Worm (Caenorhabditis elegans) whole organism, L2 larva: ENCODE measurements around the gene math-16.

Experiments
- C34F6.9 ChIP-seq: fragments of 150-350 bp; optimal IDR thresholded peaks from 2 replicates; lab custom pipeline; 2014; ENCODE audit warnings: missing biosample characterization, missing genetic modification characterization
- F13H6.1 ChIP-seq: sonication (generic microtip); optimal IDR thresholded peaks from 2 replicates; lab custom pipeline; 2016; ENCODE audit warnings: missing genetic modification characterization, missing compliant biosample characterization
- R02D3.7 ChIP-seq: fragments of 150-350 bp; optimal IDR thresholded peaks from 2 replicates; lab custom pipeline; 2014; ENCODE audit warnings: missing biosample characterization, missing genetic modification characterization
- Y55F3AM.14 ChIP-seq: fragments of 200-800 bp; sonication (Bioruptor generic); optimal IDR thresholded peaks from 2 replicates; lab custom pipeline; 2018; ENCODE audit warnings: mild to moderate bottlenecking, missing genetic modification characterization, missing compliant biosample characterization
- ZK546.5 ChIP-seq: sonication (generic microtip); optimal IDR thresholded peaks from 2 replicates; lab custom pipeline; 2017; ENCODE audit warnings: missing biosample characterization, missing genetic modification characterization
- aly-2 ChIP-seq: fragments of 150-350 bp; optimal IDR thresholded peaks from 2 replicates; lab custom pipeline; 2014; ENCODE audit warnings: missing biosample characterization, missing genetic modification characterization
- ama-1 ChIP-seq: fragments of 150-350 bp; optimal IDR thresholded peaks from 2 replicates; lab custom pipeline; 2018; ENCODE audit warnings: inconsistent platforms
- blmp-1 ChIP-seq: sonication (generic microtip); optimal IDR thresholded peaks from 2 replicates; lab custom pipeline; 2017; ENCODE audit warnings: missing genetic modification characterization, mild to moderate bottlenecking, missing compliant biosample characterization, antibody characterized with exemption, moderate library complexity; ENCODE audit not compliant: insufficient read depth
- ceh-82 ChIP-seq: fragments of 150-350 bp; optimal IDR thresholded peaks from 2 replicates; lab custom pipeline; 2014; ENCODE audit warnings: missing biosample characterization, missing genetic modification characterization
- crh-2 ChIP-seq: sonication (generic microtip); optimal IDR thresholded peaks from 2 replicates; lab custom pipeline; 2017; ENCODE audit warnings: missing biosample characterization, missing genetic modification characterization
- dmd-4 ChIP-seq: sonication (generic microtip); optimal IDR thresholded peaks from 2 replicates; lab custom pipeline; 2017; ENCODE audit warnings: missing biosample characterization, missing genetic modification characterization
- egl-27 ChIP-seq: sonication (generic microtip); optimal IDR thresholded peaks from 3 replicates; lab custom pipeline; 2017; ENCODE audit warnings: missing biosample characterization, missing genetic modification reagents, missing genetic modification characterization
- elt-1 ChIP-seq: fragments of 150-350 bp; optimal IDR thresholded peaks from 2 replicates; lab custom pipeline; 2014; ENCODE audit warnings: missing biosample characterization, missing genetic modification characterization
- elt-3 ChIP-seq: sonication (generic microtip); optimal IDR thresholded peaks from 2 replicates; lab custom pipeline; 2017; ENCODE audit warnings: missing biosample characterization, missing genetic modification characterization
- gmeb-1 ChIP-seq: fragments of 150-350 bp; optimal IDR thresholded peaks from 2 replicates; lab custom pipeline; 2014; ENCODE audit warnings: missing biosample characterization, missing genetic modification characterization
- lin-11 ChIP-seq: fragments of 150-350 bp; sonication (generic microtip); optimal IDR thresholded peaks from 2 replicates; lab custom pipeline; 2014; ENCODE audit warnings: missing biosample characterization, missing genetic modification characterization, inconsistent platforms, mixed read lengths
- lin-39 ChIP-seq: fragments of 150-350 bp; optimal IDR thresholded peaks from 2 replicates; lab custom pipeline; 2014; ENCODE audit warnings: missing biosample characterization, missing genetic modification reagents, missing genetic modification characterization
- lsy-2 ChIP-seq, 2 experiments: fragments of 150-350 bp in 1 of 2; sonication (generic microtip) in 1 of 2; optimal IDR thresholded peaks; 2 replicates each; lab custom pipeline; 2014 to 2017; ENCODE audit warnings: missing biosample characterization in 2 of 2, missing genetic modification characterization in 2 of 2
- mdl-1 ChIP-seq, 2 experiments: fragments of 150-350 bp in 1 of 2; sonication (generic microtip) in 1 of 2; optimal IDR thresholded peaks; 2 replicates each; lab custom pipeline; 2017; ENCODE audit warnings: missing biosample characterization in 2 of 2, missing genetic modification characterization in 2 of 2
- nhr-10 ChIP-seq: sonication (generic microtip); optimal IDR thresholded peaks from 2 replicates; lab custom pipeline; 2017; ENCODE audit warnings: missing biosample characterization, missing genetic modification characterization
- nhr-11 ChIP-seq: fragments of 150-350 bp; optimal IDR thresholded peaks from 2 replicates; lab custom pipeline; 2014; ENCODE audit warnings: missing biosample characterization, missing genetic modification characterization
- nhr-12 ChIP-seq: fragments of 150-350 bp; optimal IDR thresholded peaks from 2 replicates; lab custom pipeline; 2014; ENCODE audit warnings: missing biosample characterization, missing genetic modification characterization
- nhr-129 ChIP-seq: fragments of 150-350 bp; optimal IDR thresholded peaks from 2 replicates; lab custom pipeline; 2014; ENCODE audit warnings: missing biosample characterization, missing genetic modification characterization
- nhr-21 ChIP-seq: fragments of 150-350 bp; optimal IDR thresholded peaks from 2 replicates; lab custom pipeline; 2014; ENCODE audit warnings: missing biosample characterization, missing genetic modification characterization
- nhr-23 ChIP-seq: fragments of 150-350 bp; optimal IDR thresholded peaks from 2 replicates; lab custom pipeline; 2014; ENCODE audit warnings: missing biosample characterization, missing genetic modification reagents, missing genetic modification characterization
- nhr-237 ChIP-seq: fragments of 150-350 bp; optimal IDR thresholded peaks from 2 replicates; lab custom pipeline; 2014; ENCODE audit warnings: missing biosample characterization, missing genetic modification characterization
- nhr-6 ChIP-seq: fragments of 150-350 bp; optimal IDR thresholded peaks from 2 replicates; lab custom pipeline; 2014; ENCODE audit warnings: missing biosample characterization, missing genetic modification characterization
- sem-4 ChIP-seq: fragments of 150-350 bp; optimal IDR thresholded peaks from 2 replicates; lab custom pipeline; 2014; ENCODE audit warnings: missing biosample characterization, missing genetic modification reagents, missing genetic modification characterization
- skn-1 ChIP-seq: sonication (generic microtip); optimal IDR thresholded peaks from 2 replicates; lab custom pipeline; 2017; ENCODE audit warnings: missing biosample characterization, missing genetic modification characterization
- sma-3 ChIP-seq: sonication (generic microtip); optimal IDR thresholded peaks from 2 replicates; lab custom pipeline; 2016; ENCODE audit warnings: missing genetic modification reagents, missing genetic modification characterization, missing compliant biosample characterization
- sma-9 ChIP-seq, 2 experiments: fragments of 150-350 bp in 1 of 2; sonication (generic microtip) in 1 of 2; optimal IDR thresholded peaks; 2 replicates each; lab custom pipeline; 2014 to 2016; ENCODE audit warnings: missing genetic modification characterization in 2 of 2, mild to moderate bottlenecking in 1 of 2, missing biosample characterization in 1 of 2, missing compliant biosample characterization in 1 of 2, missing genetic modification reagents in 1 of 2, moderate library complexity in 1 of 2
- snpc-4 ChIP-seq: fragments of 150-350 bp; optimal IDR thresholded peaks from 2 replicates; lab custom pipeline; 2014; ENCODE audit warnings: missing biosample characterization, missing genetic modification characterization
- unc-39 ChIP-seq: fragments of 150-350 bp; optimal IDR thresholded peaks from 2 replicates; lab custom pipeline; 2014; ENCODE audit warnings: missing biosample characterization, missing genetic modification characterization
- unc-55 ChIP-seq: fragments of 150-350 bp; sonication (generic microtip); optimal IDR thresholded peaks from 3 replicates; lab custom pipeline; 2014; ENCODE audit warnings: missing biosample characterization, missing genetic modification reagents, missing genetic modification characterization
- zag-1 ChIP-seq: fragments of 150-350 bp; optimal IDR thresholded peaks from 2 replicates; lab custom pipeline; 2014; ENCODE audit warnings: missing biosample characterization, missing genetic modification characterization
- ztf-1 ChIP-seq: fragments of 200-800 bp; sonication (Bioruptor generic); conservative IDR thresholded peaks from 2 replicates; pipeline ENCODE4 v1.3.6; 2022; ENCODE audit warnings: missing genetic modification characterization, missing compliant biosample characterization
- ztf-11 ChIP-seq: sonication (generic microtip); optimal IDR thresholded peaks from 2 replicates; lab custom pipeline; 2017; ENCODE audit warnings: missing biosample characterization, missing genetic modification characterization
- ztf-4 ChIP-seq: fragments of 150-350 bp; optimal IDR thresholded peaks from 2 replicates; lab custom pipeline; 2014; ENCODE audit warnings: missing biosample characterization, missing genetic modification characterization

Gene math-16

ce11 chrII:1851716-1852115 is 26.8 kb downstream of the math-16 start (continued):
- TF ChIP-seq dmd-4 (tag; lab: Kevin White, UChicago) (no peak), lin-39 (no peak), zag-1 (tag; lab: Kevin White, UChicago) (no peak), Y55F3AM.14 (GFP tag; lab: Kevin White, UChicago) (no peak), mdl-1 (tag; optimal IDR thresholded peaks at IDR 0.05; lab: Kevin White, UChicago) (no peak), crh-2 (tag; lab: Kevin White, UChicago) (peak; percentile 36), ztf-1 (GFP tag; lab: Robert Waterston, UW) (no peak), ztf-11 (tag; lab: Kevin White, UChicago) (no peak), R02D3.7 (no peak), aly-2 (tag; lab: Kevin White, UChicago) (no peak), elt-3 (tag; lab: Kevin White, UChicago) (no peak), sem-4 (tag; lab: Kevin White, UChicago) (no peak), ama-1 (lab: Kevin White, UChicago) (no peak), lin-11 (tag; lab: Kevin White, UChicago) (no peak), nhr-129 (no peak), ceh-82 (tag; lab: Kevin White, UChicago) (no peak), nhr-21 (peak; percentile 22), egl-27 (tag; lab: Kevin White, UChicago) (peak; percentile 83), ZK546.5 (tag; lab: Kevin White, UChicago) (no peak)
- TF ChIP-seq, all 48 proteins: peak for 8

ce11 chrII:1850840-1851294 is 27.7 kb downstream of the math-16 start, which contains the start of gene C52E2.3:
C52E2.3 (plus strand) TSS chrII:1851244.
- no peak for TF ChIP-seq sma-3 (GFP tag; lab: Kevin White, UChicago)
- TF ChIP-seq skn-1 (tag; lab: Kevin White, UChicago): no peak
- TF ChIP-seq lin-39: no peak
- no peak for TF ChIP-seq gmeb-1 (tag; lab: Kevin White, UChicago)
- no peak for TF ChIP-seq crh-2 (tag; lab: Kevin White, UChicago)
- no peak for TF ChIP-seq elt-3 (tag; lab: Kevin White, UChicago)
- no peak for TF ChIP-seq sma-9 (GFP tag; optimal IDR thresholded peaks at IDR 0.05; lab: Kevin White, UChicago)
- no peak for TF ChIP-seq sma-9 (tag; optimal IDR thresholded peaks at IDR 0.05; lab: Kevin White, UChicago)
- TF ChIP-seq ZK546.5 (tag; lab: Kevin White, UChicago): no peak
- no peak for TF ChIP-seq sem-4 (tag; lab: Kevin White, UChicago)
- TF ChIP-seq F13H6.1 (tag; lab: Kevin White, UChicago): no peak
- TF ChIP-seq Y55F3AM.14 (GFP tag; lab: Kevin White, UChicago): no peak
- no peak for TF ChIP-seq unc-39
- no peak for TF ChIP-seq nhr-21
- no peak for TF ChIP-seq C34F6.9 (tag; lab: Kevin White, UChicago)
- no peak for TF ChIP-seq nhr-23
- TF ChIP-seq nhr-12 (tag; lab: Kevin White, UChicago): no peak
- no peak for TF ChIP-seq ztf-4 (tag; lab: Kevin White, UChicago)
- no peak for TF ChIP-seq R02D3.7

DNA sequence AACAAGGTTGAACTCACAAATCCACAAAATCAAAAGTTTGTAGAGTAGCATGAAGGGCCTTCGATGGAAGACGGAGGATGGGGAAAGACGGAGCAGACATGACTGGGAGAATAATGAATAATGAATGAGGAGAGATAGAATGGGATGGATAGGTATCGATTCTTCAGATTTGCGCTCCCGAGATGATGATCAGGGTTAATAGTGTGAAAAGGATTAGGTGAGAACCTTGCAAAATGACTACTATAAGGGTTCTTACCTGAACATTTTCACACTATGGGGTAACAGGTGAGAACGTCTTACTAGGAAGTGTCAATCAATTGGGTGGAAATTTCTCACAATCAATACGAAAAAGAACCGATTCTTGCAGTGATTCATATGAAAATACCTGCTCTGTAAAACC is 28.3 kb downstream of the math-16 start, which contains the start of gene fbxb-96:
fbxb-96 (minus strand) TSS at position 101 of the 400 bp plus-strand sequence.
- no peak for TF ChIP-seq elt-1 (tag; lab: Kevin White, UChicago)
- TF ChIP-seq blmp-1 (tag; lab: Kevin White, UChicago): no peak
- TF ChIP-seq nhr-11 (tag; lab: Kevin White, UChicago): no peak
- no peak for TF ChIP-seq nhr-10 (tag; lab: Kevin White, UChicago)
- TF ChIP-seq ceh-82 (tag; lab: Kevin White, UChicago): no peak
- no peak for TF ChIP-seq lin-11 (tag; lab: Kevin White, UChicago)
- TF ChIP-seq snpc-4: no peak
- TF ChIP-seq nhr-6 (tag; lab: Kevin White, UChicago): no peak
- no peak for TF ChIP-seq unc-39
- TF ChIP-seq unc-55 (GFP tag; lab: Kevin White, UChicago): no peak
- TF ChIP-seq, all 48 proteins: peak for 0

ce11 chrII:1848109-1848508 is 30.5 kb downstream of the math-16 start, which contains the start of gene fbxb-97:
fbxb-97 (minus strand) TSS chrII:1848161.
- TF ChIP-seq skn-1 (tag; lab: Kevin White, UChicago) (no peak), nhr-237 (no peak), ama-1 (lab: Kevin White, UChicago) (no peak), mdl-1 (tag; optimal IDR thresholded peaks at IDR 0.05; lab: Kevin White, UChicago) (no peak), gmeb-1 (tag; lab: Kevin White, UChicago) (no peak), snpc-4 (no peak), unc-55 (GFP tag; lab: Kevin White, UChicago) (no peak), lsy-2 (tag; optimal IDR thresholded peaks at IDR 0.05; lab: Kevin White, UChicago) (no peak), ztf-11 (tag; lab: Kevin White, UChicago) (no peak), ZK546.5 (tag; lab: Kevin White, UChicago) (no peak), zag-1 (tag; lab: Kevin White, UChicago) (no peak), ceh-82 (tag; lab: Kevin White, UChicago) (no peak)
